Worm (Caenorhabditis elegans) whole organism, mixed stage, embryonic: ENCODE results near the gene cec-6.

Experiments used
- blmp-1 ChIP-seq: fragments of 150-350 bp; optimal IDR thresholded peaks from 2 replicates; lab custom pipeline; 2014; ENCODE audit warnings: missing biosample characterization, missing genetic modification characterization
- ceh-39 ChIP-seq: fragments of 150-350 bp; optimal IDR thresholded peaks from 2 replicates; lab custom pipeline; 2014; ENCODE audit warnings: missing biosample characterization, missing genetic modification characterization
- ceh-43 ChIP-seq: fragments of 200-800 bp; sonication (Bioruptor generic); optimal IDR thresholded peaks from 2 replicates; lab custom pipeline; 2018; ENCODE audit warnings: mild to moderate bottlenecking, missing genetic modification characterization, moderate library complexity, missing compliant biosample characterization
- ces-1 ChIP-seq: fragments of 150-350 bp; optimal IDR thresholded peaks from 2 replicates; lab custom pipeline; 2014; ENCODE audit warnings: missing biosample characterization, missing genetic modification reagents, missing genetic modification characterization
- cnd-1 ChIP-seq: fragments of 200-800 bp; sonication (Bioruptor generic); optimal IDR thresholded peaks from 2 replicates; lab custom pipeline; 2018; ENCODE audit warnings: mild to moderate bottlenecking, missing genetic modification characterization, missing compliant biosample characterization
- drap-1 ChIP-seq: fragments of 200-800 bp; sonication (Bioruptor generic); optimal IDR thresholded peaks from 3 replicates; lab custom pipeline; 2018; ENCODE audit warnings: mild to moderate bottlenecking, missing genetic modification characterization, missing compliant biosample characterization
- elt-3 ChIP-seq: fragments of 150-350 bp; optimal IDR thresholded peaks from 2 replicates; lab custom pipeline; 2014; ENCODE audit warnings: missing biosample characterization, missing genetic modification characterization
- flh-1 ChIP-seq: fragments of 200-800 bp; sonication (Bioruptor generic); optimal IDR thresholded peaks from 2 replicates; lab custom pipeline; 2018; ENCODE audit warnings: mild to moderate bottlenecking, missing genetic modification characterization, moderate library complexity, missing compliant biosample characterization
- hlh-1 ChIP-seq: fragments of 150-350 bp; optimal IDR thresholded peaks from 2 replicates; lab custom pipeline; 2014; ENCODE audit warnings: missing biosample characterization, missing genetic modification reagents, missing genetic modification characterization
- lin-13 ChIP-seq: fragments of 150-350 bp; optimal IDR thresholded peaks from 2 replicates; lab custom pipeline; 2014; ENCODE audit warnings: missing biosample characterization, missing genetic modification characterization
- lsy-2 ChIP-seq: fragments of 150-350 bp; optimal IDR thresholded peaks from 2 replicates; lab custom pipeline; 2014; ENCODE audit warnings: missing biosample characterization, missing genetic modification characterization
- mab-5 ChIP-seq: fragments of 150-350 bp; optimal IDR thresholded peaks from 2 replicates; lab custom pipeline; 2014; ENCODE audit warnings: missing biosample characterization, missing genetic modification characterization
- mep-1 ChIP-seq: fragments of 150-350 bp; optimal IDR thresholded peaks from 2 replicates; lab custom pipeline; 2017; ENCODE audit warnings: missing biosample characterization, missing genetic modification reagents, missing genetic modification characterization, inconsistent platforms
- mls-2 ChIP-seq: sonication (generic microtip); optimal IDR thresholded peaks from 2 replicates; lab custom pipeline; 2016; ENCODE audit warnings: mild to moderate bottlenecking, missing genetic modification characterization, moderate library complexity, missing compliant biosample characterization
- nhr-12 ChIP-seq: fragments of 150-350 bp; optimal IDR thresholded peaks from 2 replicates; lab custom pipeline; 2014; ENCODE audit warnings: missing biosample characterization, missing genetic modification characterization
- nhr-237 ChIP-seq: fragments of 150-350 bp; optimal IDR thresholded peaks from 2 replicates; lab custom pipeline; 2014; ENCODE audit warnings: missing biosample characterization, missing genetic modification characterization
- nhr-76 ChIP-seq: sonication (generic microtip); optimal IDR thresholded peaks from 2 replicates; lab custom pipeline; 2017; ENCODE audit warnings: missing biosample characterization, missing genetic modification characterization
- pha-4 ChIP-seq: fragments of 150-350 bp; optimal IDR thresholded peaks from 2 replicates; lab custom pipeline; 2018; ENCODE audit warnings: missing biosample characterization, missing genetic modification reagents, missing genetic modification characterization
- sem-2 ChIP-seq: fragments of 200-800 bp; sonication (Bioruptor generic); optimal IDR thresholded peaks from 2 replicates; lab custom pipeline; 2018; ENCODE audit warnings: mild to moderate bottlenecking, missing genetic modification characterization, missing compliant biosample characterization
- snpc-4 ChIP-seq: fragments of 150-350 bp; optimal IDR thresholded peaks from 2 replicates; lab custom pipeline; 2014; ENCODE audit warnings: missing biosample characterization, missing genetic modification characterization
- sptf-1 ChIP-seq: sonication (generic microtip); optimal IDR thresholded peaks from 2 replicates; lab custom pipeline; 2017; ENCODE audit warnings: mild to moderate bottlenecking, missing genetic modification characterization, moderate library complexity, missing compliant biosample characterization
- tbx-8 ChIP-seq: fragments of 200-800 bp; sonication (Bioruptor generic); optimal IDR thresholded peaks from 2 replicates; lab custom pipeline; 2018; ENCODE audit warnings: mild to moderate bottlenecking, missing genetic modification characterization, moderate library complexity, missing compliant biosample characterization
- unc-120 ChIP-seq: sonication (generic microtip); optimal IDR thresholded peaks from 2 replicates; lab custom pipeline; 2017; ENCODE audit warnings: missing genetic modification characterization, missing compliant biosample characterization; ENCODE audit not compliant: poor library complexity, severe bottlenecking
- unc-39 ChIP-seq: fragments of 150-350 bp; optimal IDR thresholded peaks from 2 replicates; lab custom pipeline; 2014; ENCODE audit warnings: missing biosample characterization, missing genetic modification characterization
- unc-62 ChIP-seq: fragments of 150-350 bp; optimal IDR thresholded peaks from 2 replicates; lab custom pipeline; 2014; ENCODE audit warnings: missing biosample characterization, missing genetic modification reagents, missing genetic modification characterization
- ztf-11 ChIP-seq: fragments of 150-350 bp; optimal IDR thresholded peaks from 2 replicates; lab custom pipeline; 2014; ENCODE audit warnings: missing biosample characterization, missing genetic modification characterization

cec-6 gene

ce11 chrIV:5528285-5528684 lies 16.4 kb upstream of the cec-6 start, which contains the start of gene unc-5:
unc-5 (minus strand) TSS chrIV:5528338.
- no peak for TF ChIP-seq drap-1 (GFP tag; lab: Kevin White, UChicago)
- TF ChIP-seq mab-5 (tag; lab: Kevin White, UChicago), result no peak
- no peak for TF ChIP-seq tbx-8
- no peak for TF ChIP-seq mls-2 (tag; lab: Kevin White, UChicago)
- no peak for TF ChIP-seq pha-4 (tag; lab: Kevin White, UChicago)
- no peak for TF ChIP-seq unc-39 (tag; lab: Kevin White, UChicago)
- no peak for TF ChIP-seq sptf-1 (tag; lab: Kevin White, UChicago)
- no peak for TF ChIP-seq cnd-1 (tag; lab: Kevin White, UChicago)
- no peak for TF ChIP-seq nhr-76
- TF ChIP-seq ztf-11 (tag; lab: Kevin White, UChicago), result no peak
- no peak for TF ChIP-seq ces-1 (GFP tag; lab: Kevin White, UChicago)
- no peak for TF ChIP-seq mep-1
- TF ChIP-seq ceh-39 (tag; lab: Kevin White, UChicago), result no peak
- no peak for TF ChIP-seq ceh-43 (GFP tag; lab: Kevin White, UChicago)
- no peak for TF ChIP-seq nhr-12
- TF ChIP-seq snpc-4 (tag; lab: Kevin White, UChicago), result no peak
- no peak for TF ChIP-seq flh-1
- TF ChIP-seq lin-13 (tag; lab: Kevin White, UChicago), result no peak
- no peak for TF ChIP-seq elt-3 (tag; lab: Kevin White, UChicago)
- TF ChIP-seq nhr-237 (tag; lab: Kevin White, UChicago), result no peak

ce11 chrIV:5530980-5531379 lies 13.7 kb upstream of the cec-6 start:
- no peak for TF ChIP-seq sem-2 (GFP tag; lab: Kevin White, UChicago)
- TF ChIP-seq ces-1 (GFP tag; lab: Kevin White, UChicago), result peak; percentile 4

ce11 chrIV:5533556-5533955 lies 11.1 kb upstream of the cec-6 start:
- TF ChIP-seq ces-1 (GFP tag; lab: Kevin White, UChicago) (peak; percentile 93), lin-13 (tag; lab: Kevin White, UChicago) (no peak), blmp-1 (tag; lab: Kevin White, UChicago) (no peak)

- TF ChIP-seq unc-62 (GFP tag; lab: Kevin White, UChicago) (no peak), sem-2 (GFP tag; lab: Kevin White, UChicago) (no peak), cnd-1 (tag; lab: Kevin White, UChicago) (no peak), snpc-4 (tag; lab: Kevin White, UChicago) (no peak), drap-1 (GFP tag; lab: Kevin White, UChicago) (no peak), sptf-1 (tag; lab: Kevin White, UChicago) (no peak), lsy-2 (tag; lab: Kevin White, UChicago) (no peak)
Measured at ce11 chrIV:5534596-5534995, 10.1 kb upstream of the cec-6 start.

ce11 chrIV:5535780-5536179 lies 8.9 kb upstream of the cec-6 start:
- TF ChIP-seq flh-1 (no peak), unc-39 (tag; lab: Kevin White, UChicago) (no peak), unc-62 (GFP tag; lab: Kevin White, UChicago) (peak; percentile 95), mls-2 (tag; lab: Kevin White, UChicago) (peak; percentile 44), blmp-1 (tag; lab: Kevin White, UChicago) (no peak), unc-120 (tag; lab: Kevin White, UChicago) (peak; percentile 24), nhr-237 (tag; lab: Kevin White, UChicago) (no peak), drap-1 (GFP tag; lab: Kevin White, UChicago) (no peak), ces-1 (GFP tag; lab: Kevin White, UChicago) (peak; percentile 47), hlh-1 (tag; lab: Kevin White, UChicago) (peak; percentile 11), mab-5 (tag; lab: Kevin White, UChicago) (peak; percentile 78)

ce11 chrIV:5537813-5538538 lies 6.7 kb upstream of the cec-6 start, which contains the start of the genes fem-1 and drp-1:
fem-1 (minus strand) TSS chrIV:5537962.
drp-1 (plus strand) TSS chrIV:5538488.
- TF ChIP-seq mls-2 (tag; lab: Kevin White, UChicago), result peak; percentile 23
- TF ChIP-seq unc-120 (tag; lab: Kevin White, UChicago), result no peak
- TF ChIP-seq lin-13 (tag; lab: Kevin White, UChicago), result peak; percentile 11
- TF ChIP-seq sptf-1 (tag; lab: Kevin White, UChicago), result peak; percentile 17
- TF ChIP-seq ceh-43 (GFP tag; lab: Kevin White, UChicago), result no peak
- peak; percentile 16 for TF ChIP-seq pha-4 (tag; lab: Kevin White, UChicago)
- TF ChIP-seq, all 35 proteins: peak for 4
